Worm (Caenorhabditis elegans) whole organism, late embryonic: Measurements from ENCODE around the gene srx-77.
A peak's percentile ranks its signal among the peaks of the same experiment; 100 is the strongest.

Source experiments
- K02D7.2 ChIP-seq: sonication (generic microtip); optimal IDR thresholded peaks from 2 replicates; lab custom pipeline; 2017; ENCODE audit warnings: mild to moderate bottlenecking, missing genetic modification characterization, missing compliant biosample characterization
- K09A11.1 ChIP-seq: sonication (generic microtip); optimal IDR thresholded peaks from 2 replicates; lab custom pipeline; 2017; ENCODE audit warnings: antibody characterized with exemption, mild to moderate bottlenecking, missing genetic modification characterization, missing compliant biosample characterization; ENCODE audit not compliant: insufficient read depth
- T23F11.4 ChIP-seq: fragments of 200-800 bp; sonication (Bioruptor generic); optimal IDR thresholded peaks from 2 replicates; lab custom pipeline; 2018; ENCODE audit warnings: mild to moderate bottlenecking, missing genetic modification characterization, missing compliant biosample characterization
- Y22D7AL.16 ChIP-seq: sonication (generic microtip); optimal IDR thresholded peaks from 2 replicates; lab custom pipeline; 2016; ENCODE audit warnings: missing genetic modification characterization, missing compliant biosample characterization
- ahr-1 ChIP-seq: sonication (generic microtip); optimal IDR thresholded peaks from 2 replicates; lab custom pipeline; 2016; ENCODE audit warnings: missing genetic modification characterization, missing compliant biosample characterization
- ceh-14 ChIP-seq: sonication (generic microtip); optimal IDR thresholded peaks from 2 replicates; lab custom pipeline; 2016; ENCODE audit warnings: missing genotype, missing genetic modification characterization, missing compliant biosample characterization
- ceh-18 ChIP-seq: sonication (generic microtip); optimal IDR thresholded peaks from 2 replicates; lab custom pipeline; 2016; ENCODE audit warnings: missing genetic modification characterization, missing compliant biosample characterization
- ceh-19 ChIP-seq: fragments of 200-800 bp; sonication (Bioruptor generic); optimal IDR thresholded peaks from 2 replicates; lab custom pipeline; 2018; ENCODE audit warnings: mild to moderate bottlenecking, missing genetic modification characterization, missing compliant biosample characterization
- ceh-2 ChIP-seq: sonication (generic microtip); optimal IDR thresholded peaks from 2 replicates; lab custom pipeline; 2016; ENCODE audit warnings: missing genotype, missing genetic modification characterization, missing compliant biosample characterization
- ceh-22 ChIP-seq: sonication (generic microtip); optimal IDR thresholded peaks from 2 replicates; lab custom pipeline; 2017; ENCODE audit warnings: missing biosample characterization, missing genetic modification characterization
- ceh-24 ChIP-seq: sonication (generic microtip); optimal IDR thresholded peaks from 2 replicates; lab custom pipeline; 2016; ENCODE audit warnings: mild to moderate bottlenecking, missing genetic modification characterization, missing compliant biosample characterization
- ceh-31 ChIP-seq: sonication (generic microtip); optimal IDR thresholded peaks from 2 replicates; lab custom pipeline; 2016; ENCODE audit warnings: missing genetic modification characterization, missing compliant biosample characterization
- ceh-34 ChIP-seq: sonication (generic microtip); optimal IDR thresholded peaks from 2 replicates; lab custom pipeline; 2016; ENCODE audit warnings: mild to moderate bottlenecking, missing genetic modification characterization, missing compliant biosample characterization
- ceh-45 ChIP-seq: fragments of 200-800 bp; sonication (Bioruptor generic); IDR thresholded peaks from 2 replicates; pipeline ENCODE4 v1.3.6; 2022; ENCODE audit warnings: missing genetic modification reagents, missing genetic modification characterization, missing compliant biosample characterization
- ceh-6 ChIP-seq: fragments of 200-800 bp; sonication (Bioruptor generic); optimal IDR thresholded peaks from 2 replicates; lab custom pipeline; 2018; ENCODE audit warnings: mild to moderate bottlenecking, missing genetic modification characterization, missing compliant biosample characterization
- che-1 ChIP-seq: sonication (generic microtip); optimal IDR thresholded peaks from 2 replicates; lab custom pipeline; 2016; ENCODE audit warnings: mild to moderate bottlenecking, missing genetic modification characterization, missing compliant biosample characterization
- dmd-4 ChIP-seq: sonication (generic microtip); optimal IDR thresholded peaks from 2 replicates; lab custom pipeline; 2016; ENCODE audit warnings: borderline replicate concordance, missing genetic modification characterization, missing compliant biosample characterization
- dve-1 ChIP-seq: sonication (generic microtip); optimal IDR thresholded peaks from 2 replicates; lab custom pipeline; 2017; ENCODE audit warnings: antibody characterized with exemption, mild to moderate bottlenecking, missing genetic modification characterization, missing compliant biosample characterization
- elt-4 ChIP-seq: sonication (generic microtip); optimal IDR thresholded peaks from 2 replicates; lab custom pipeline; 2016; ENCODE audit warnings: missing genetic modification characterization, missing compliant biosample characterization
- ets-4 ChIP-seq: sonication (generic microtip); optimal IDR thresholded peaks from 2 replicates; lab custom pipeline; 2016; ENCODE audit warnings: missing genetic modification characterization, missing compliant biosample characterization
- eyg-1 ChIP-seq: sonication (generic microtip); optimal IDR thresholded peaks from 2 replicates; lab custom pipeline; 2016; ENCODE audit warnings: missing genotype, missing genetic modification characterization, missing compliant biosample characterization
- fax-1 ChIP-seq: sonication (generic microtip); optimal IDR thresholded peaks from 2 replicates; lab custom pipeline; 2016; ENCODE audit warnings: missing genotype, missing genetic modification characterization, missing compliant biosample characterization
- fkh-10 ChIP-seq: fragments of 150-350 bp; optimal IDR thresholded peaks from 2 replicates; lab custom pipeline; 2014; ENCODE audit warnings: missing biosample characterization, missing genetic modification reagents, missing genetic modification characterization
- fkh-6 ChIP-seq: sonication (generic microtip); optimal IDR thresholded peaks from 2 replicates; lab custom pipeline; 2016; ENCODE audit warnings: missing genetic modification characterization, missing compliant biosample characterization
- gmeb-2 ChIP-seq: sonication (generic microtip); optimal IDR thresholded peaks from 2 replicates; lab custom pipeline; 2016; ENCODE audit warnings: missing genetic modification characterization, inconsistent platforms, missing compliant biosample characterization
- hlh-13 ChIP-seq: fragments of 200-800 bp; sonication (Bioruptor generic); optimal IDR thresholded peaks from 2 replicates; lab custom pipeline; 2018; ENCODE audit warnings: mild to moderate bottlenecking, missing genetic modification characterization, missing compliant biosample characterization
- hlh-15 ChIP-seq: sonication (generic microtip); optimal IDR thresholded peaks from 2 replicates; lab custom pipeline; 2016; ENCODE audit warnings: missing genetic modification characterization, missing compliant biosample characterization
- hlh-6 ChIP-seq: sonication (generic microtip); optimal IDR thresholded peaks from 2 replicates; lab custom pipeline; 2016; ENCODE audit warnings: missing genotype, missing genetic modification characterization, missing compliant biosample characterization
- lin-11 ChIP-seq: fragments of 200-800 bp; sonication (Bioruptor generic); optimal IDR thresholded peaks from 2 replicates; lab custom pipeline; 2018; ENCODE audit warnings: mild to moderate bottlenecking, missing genetic modification characterization, missing compliant biosample characterization
- madf-2 ChIP-seq: sonication (generic microtip); optimal IDR thresholded peaks from 2 replicates; lab custom pipeline; 2017; ENCODE audit warnings: missing genetic modification characterization, missing compliant biosample characterization
- mec-3 ChIP-seq: sonication (generic microtip); optimal IDR thresholded peaks from 2 replicates; lab custom pipeline; 2016; ENCODE audit warnings: borderline replicate concordance, missing genetic modification characterization, missing compliant biosample characterization
- nfya-1 ChIP-seq: sonication (generic microtip); optimal IDR thresholded peaks from 2 replicates; lab custom pipeline; 2017; ENCODE audit warnings: missing genetic modification characterization, mild to moderate bottlenecking, missing compliant biosample characterization, antibody characterized with exemption, moderate library complexity
- nhr-11 ChIP-seq: fragments of 150-350 bp; optimal IDR thresholded peaks from 2 replicates; lab custom pipeline; 2014; ENCODE audit warnings: missing biosample characterization, missing genetic modification characterization
- nhr-232 ChIP-seq: sonication (generic microtip); optimal IDR thresholded peaks from 2 replicates; lab custom pipeline; 2016; ENCODE audit warnings: missing genetic modification characterization, missing compliant biosample characterization
- npax-4 ChIP-seq: sonication (generic microtip); optimal IDR thresholded peaks from 2 replicates; lab custom pipeline; 2016; ENCODE audit warnings: missing genetic modification characterization, missing compliant biosample characterization
- pag-3 ChIP-seq: sonication (generic microtip); optimal IDR thresholded peaks from 2 replicates; lab custom pipeline; 2016; ENCODE audit warnings: missing compliant biosample characterization, missing genetic modification characterization, borderline replicate concordance
- pat-9 ChIP-seq: fragments of 200-800 bp; sonication (Bioruptor generic); optimal IDR thresholded peaks from 2 replicates; lab custom pipeline; 2018; ENCODE audit warnings: mild to moderate bottlenecking, missing genetic modification characterization, moderate library complexity, missing compliant biosample characterization
- pha-4 ChIP-seq: fragments of 150-350 bp; optimal IDR thresholded peaks from 2 replicates; lab custom pipeline; 2018; ENCODE audit warnings: missing biosample characterization, missing genetic modification reagents, missing genetic modification characterization
- pqm-1 ChIP-seq: sonication (generic microtip); optimal IDR thresholded peaks from 2 replicates; lab custom pipeline; 2016; ENCODE audit warnings: missing genetic modification characterization, missing compliant biosample characterization
- ref-2 ChIP-seq: sonication (generic microtip); optimal IDR thresholded peaks from 2 replicates; lab custom pipeline; 2016; ENCODE audit warnings: missing genetic modification characterization, missing compliant biosample characterization
- rnt-1 ChIP-seq: sonication (generic microtip); optimal IDR thresholded peaks from 2 replicates; lab custom pipeline; 2016; ENCODE audit warnings: missing genetic modification characterization, missing compliant biosample characterization
- sdc-2 ChIP-seq: sonication (generic microtip); optimal IDR thresholded peaks from 2 replicates; lab custom pipeline; 2016; ENCODE audit warnings: missing genotype, missing genetic modification characterization, missing compliant biosample characterization
- sox-2 ChIP-seq: fragments of 200-800 bp; sonication (Bioruptor generic); IDR thresholded peaks from 2 replicates; pipeline ENCODE4 v1.3.6; 2022; ENCODE audit warnings: missing genetic modification reagents, missing genetic modification characterization, missing compliant biosample characterization
- sox-4 ChIP-seq: sonication (generic microtip); optimal IDR thresholded peaks from 2 replicates; lab custom pipeline; 2017; ENCODE audit warnings: mild to moderate bottlenecking, missing genetic modification characterization, inconsistent platforms, missing compliant biosample characterization
- tbx-7 ChIP-seq: sonication (generic microtip); optimal IDR thresholded peaks from 2 replicates; lab custom pipeline; 2016; ENCODE audit warnings: missing genotype, missing genetic modification characterization, missing compliant biosample characterization
- ttx-3 ChIP-seq: sonication (generic microtip); optimal IDR thresholded peaks from 2 replicates; lab custom pipeline; 2016; ENCODE audit warnings: missing genetic modification reagents, missing genetic modification characterization, missing compliant biosample characterization
- unc-42 ChIP-seq: sonication (generic microtip); optimal IDR thresholded peaks from 2 replicates; lab custom pipeline; 2016; ENCODE audit warnings: missing genotype, missing genetic modification characterization, missing compliant biosample characterization
- unc-55 ChIP-seq: sonication (generic microtip); optimal IDR thresholded peaks from 2 replicates; lab custom pipeline; 2017; ENCODE audit warnings: missing biosample characterization, missing genetic modification reagents, missing genetic modification characterization
- unc-86 ChIP-seq: sonication (generic microtip); optimal IDR thresholded peaks from 2 replicates; lab custom pipeline; 2016; ENCODE audit warnings: missing genetic modification characterization, missing compliant biosample characterization

Gene srx-77

DNA sequence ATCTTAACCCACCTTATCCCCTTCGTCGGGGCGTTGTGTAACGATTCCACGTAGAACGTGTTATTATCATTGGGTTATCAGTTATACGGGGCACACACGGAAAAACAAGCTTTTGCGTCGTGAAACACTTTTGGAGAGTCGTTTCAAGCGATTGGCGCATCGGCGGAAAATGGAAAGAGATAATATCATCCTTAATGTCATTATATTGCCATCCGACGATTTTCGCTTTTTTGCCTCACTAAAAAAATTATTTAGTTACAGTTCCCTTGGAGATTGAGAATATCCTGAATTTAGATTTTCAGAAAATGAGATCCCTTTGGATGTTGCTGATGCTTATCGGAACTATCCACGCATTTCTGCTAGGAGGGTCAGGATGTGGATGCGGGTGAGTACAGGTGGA is 20.0 kb downstream of the srx-77 start, which contains the start of gene F41F3.8:
TSS of gene F41F3.8 (plus strand) at position 301 of the 400 bp plus-strand sequence.
- TF ChIP-seq ceh-2 (tag; lab: Kevin White, UChicago) (no peak), che-1 (tag; lab: Kevin White, UChicago) (no peak), hlh-15 (tag; lab: Kevin White, UChicago) (no peak), unc-86 (tag; lab: Kevin White, UChicago) (no peak), ceh-18 (tag; lab: Kevin White, UChicago) (no peak), ceh-24 (tag; lab: Kevin White, UChicago) (no peak), ref-2 (tag; lab: Kevin White, UChicago) (no peak), npax-4 (tag; lab: Kevin White, UChicago) (no peak), K02D7.2 (tag; lab: Kevin White, UChicago) (no peak), fax-1 (tag; lab: Kevin White, UChicago) (no peak), ceh-45 (GFP tag; lab: Robert Waterston, UW) (no peak), ttx-3 (no peak), pag-3 (no peak), sox-2 (GFP tag; lab: Robert Waterston, UW) (no peak), gmeb-2 (tag; lab: Kevin White, UChicago) (no peak), ceh-31 (tag; lab: Kevin White, UChicago) (no peak), nfya-1 (tag; lab: Kevin White, UChicago) (no peak), ets-4 (tag; lab: Kevin White, UChicago) (no peak), hlh-13 (no peak), mec-3 (no peak)
- TF ChIP-seq, all 69 proteins: peak for 0

DNA sequence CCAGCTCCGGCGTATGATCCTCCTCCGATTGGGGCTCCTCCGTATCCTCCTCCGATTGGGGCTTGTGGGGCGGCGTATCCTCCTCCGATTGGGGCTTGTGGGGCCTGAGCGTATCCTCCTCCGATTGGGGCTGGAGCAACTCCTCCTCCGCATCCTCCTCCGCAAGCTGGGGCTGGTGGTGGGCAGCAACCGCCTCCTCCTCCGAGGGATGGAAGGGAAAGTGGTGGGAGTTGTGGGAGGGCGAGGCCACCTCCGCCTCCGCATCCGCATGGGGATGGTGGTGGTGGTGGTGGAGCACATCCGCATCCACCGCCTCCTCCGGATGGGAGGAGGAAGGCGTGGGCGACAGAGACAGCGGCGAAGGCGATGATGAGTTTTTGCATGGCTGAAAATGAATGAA is 20.7 kb downstream of the srx-77 start, which contains the start of gene F41F3.3:
TSS of gene F41F3.3 (minus strand) at position 383 of the 400 bp plus-strand sequence.
- no peak for TF ChIP-seq pag-3
- no peak for TF ChIP-seq elt-4 (tag; lab: Kevin White, UChicago)
- peak; percentile 24 for TF ChIP-seq gmeb-2 (tag; lab: Kevin White, UChicago)
- peak; percentile 93 for TF ChIP-seq T23F11.4 (GFP tag; lab: Kevin White, UChicago)
- TF ChIP-seq ttx-3, result no peak
- no peak for TF ChIP-seq pat-9 (tag; lab: Kevin White, UChicago)
- TF ChIP-seq hlh-6 (tag; lab: Kevin White, UChicago), result no peak
- TF ChIP-seq ahr-1 (tag; lab: Kevin White, UChicago), result no peak
- no peak for TF ChIP-seq K09A11.1 (tag; lab: Kevin White, UChicago)
- TF ChIP-seq fkh-6 (tag; lab: Kevin White, UChicago), result no peak
- peak; percentile 29 for TF ChIP-seq ceh-14 (tag; lab: Kevin White, UChicago)
- TF ChIP-seq unc-55, result no peak
- peak; percentile 24 for TF ChIP-seq ceh-2 (tag; lab: Kevin White, UChicago)
- TF ChIP-seq fax-1 (tag; lab: Kevin White, UChicago), result no peak
- no peak for TF ChIP-seq hlh-15 (tag; lab: Kevin White, UChicago)
- TF ChIP-seq sox-2 (GFP tag; lab: Robert Waterston, UW), result no peak
- no peak for TF ChIP-seq pqm-1 (tag; lab: Kevin White, UChicago)
- TF ChIP-seq ceh-45 (GFP tag; lab: Robert Waterston, UW), result 0 out of 2 replicates have a peak, but pooled peaks have one; percentile 29
- TF ChIP-seq ceh-31 (tag; lab: Kevin White, UChicago), result peak; percentile 21
- TF ChIP-seq unc-42 (tag; lab: Kevin White, UChicago), result no peak
- peak; percentile 32 for TF ChIP-seq ceh-6 (GFP tag; lab: Kevin White, UChicago)
- TF ChIP-seq ceh-24 (tag; lab: Kevin White, UChicago), result no peak
- no peak for TF ChIP-seq ceh-34 (tag; lab: Kevin White, UChicago)
- TF ChIP-seq dmd-4 (tag; lab: Kevin White, UChicago), result peak; percentile 25
- no peak for TF ChIP-seq nhr-11 (tag; lab: Kevin White, UChicago)
- no peak for TF ChIP-seq fkh-10 (GFP tag; lab: Kevin White, UChicago)
- peak; percentile 1 for TF ChIP-seq lin-11
- TF ChIP-seq nhr-232 (tag; lab: Kevin White, UChicago), result no peak
- TF ChIP-seq eyg-1 (tag; lab: Kevin White, UChicago), result no peak
- no peak for TF ChIP-seq unc-86 (tag; lab: Kevin White, UChicago)
- TF ChIP-seq dve-1 (tag; lab: Kevin White, UChicago), result no peak
- TF ChIP-seq K02D7.2 (tag; lab: Kevin White, UChicago), result peak; percentile 15
- peak; percentile 42 for TF ChIP-seq madf-2 (tag; lab: Kevin White, UChicago)
- TF ChIP-seq sdc-2, result no peak
- TF ChIP-seq Y22D7AL.16 (tag; lab: Kevin White, UChicago), result no peak
- no peak for TF ChIP-seq ceh-22 (tag; lab: Kevin White, UChicago)
- TF ChIP-seq npax-4 (tag; lab: Kevin White, UChicago), result no peak
- TF ChIP-seq sox-4, result peak; percentile 43
- TF ChIP-seq rnt-1 (tag; lab: Kevin White, UChicago), result no peak
- no peak for TF ChIP-seq pha-4 (tag; lab: Kevin White, UChicago)
- no peak for TF ChIP-seq che-1 (tag; lab: Kevin White, UChicago)
- no peak for TF ChIP-seq ceh-19 (GFP tag; lab: Kevin White, UChicago)
- TF ChIP-seq tbx-7, result no peak
